Worm (Caenorhabditis elegans): ENCODE data around the gene F43E2.11.
"Not testable (repeated sequence)": the region's sequence is repeated elsewhere in the genome, so short reads cannot be mapped to it uniquely, and the experiment has no call there.

DNA sequence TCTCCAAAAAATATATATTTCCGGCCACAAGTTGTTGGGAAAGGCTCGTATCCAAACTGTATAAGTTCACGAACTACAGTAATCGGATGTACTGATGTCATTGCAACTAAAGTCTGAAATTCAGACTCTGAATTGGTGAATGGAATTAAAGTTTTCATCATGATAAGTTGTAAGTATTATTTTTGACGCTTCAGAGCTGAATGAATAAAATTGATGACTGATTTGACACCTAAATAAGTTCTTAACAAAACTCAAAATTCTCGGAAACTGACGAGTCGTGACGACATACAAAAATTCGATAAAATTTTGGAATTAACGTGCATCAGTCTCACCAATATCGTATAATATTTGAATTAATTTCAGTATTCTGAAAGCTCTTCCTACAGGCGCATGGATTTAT lies at the start of gene F43E2.11:
- not testable (repeated sequence) for TF ChIP-seq aly-2 (tag; optimal IDR thresholded peaks at IDR 0.05); nhr-21 (tag; optimal IDR thresholded peaks at IDR 0.05); nhr-77 (tag; optimal IDR thresholded peaks at IDR 0.05); F13H6.1 (tag; optimal IDR thresholded peaks at IDR 0.05); ama-1 (optimal IDR thresholded peaks at IDR 0.05); peb-1 (tag; optimal IDR thresholded peaks at IDR 0.05); lsy-2 (tag; optimal IDR thresholded peaks at IDR 0.05); ztf-11 (tag; optimal IDR thresholded peaks at IDR 0.05); mdl-1 (tag; optimal IDR thresholded peaks at IDR 0.05); blmp-1 (tag; optimal IDR thresholded peaks at IDR 0.05; ENCODE audit: insufficient read depth); egl-27 (tag; optimal IDR thresholded peaks at IDR 0.05); lin-13 (GFP tag; optimal IDR thresholded peaks at IDR 0.05); unc-39 (tag; optimal IDR thresholded peaks at IDR 0.05)
